Fruit fly (Drosophila melanogaster) whole organism, adult: ENCODE measurements around the gene CG45218.

ENCODE experiments used
- CG11617 ChIP-seq: fragments of 200-800 bp; sonication (Bioruptor generic); optimal IDR thresholded peaks from 2 replicates; lab custom pipeline; 2017; ENCODE audit warnings: mild to moderate bottlenecking, missing biosample characterization, missing genetic modification reagents, missing genetic modification characterization
- CG12768 ChIP-seq: fragments of 200-800 bp; sonication (Bioruptor generic); optimal IDR thresholded peaks from 2 replicates; lab custom pipeline; 2017; ENCODE audit warnings: missing biosample characterization, missing genetic modification characterization, mild to moderate bottlenecking, moderate library complexity, missing genetic modification reagents
- CG14711 ChIP-seq: fragments of 200-800 bp; sonication (Bioruptor generic); optimal IDR thresholded peaks from 2 replicates; lab custom pipeline; 2018; ENCODE audit warnings: missing biosample characterization, mild to moderate bottlenecking, missing genetic modification characterization, moderate library complexity
- CG1620 ChIP-seq: fragments of 200-800 bp; sonication (Bioruptor generic); optimal IDR thresholded peaks from 2 replicates; lab custom pipeline; 2016; ENCODE audit warnings: missing biosample characterization, missing genetic modification characterization
- CG33017 ChIP-seq: fragments of 200-800 bp; sonication (Bioruptor generic); optimal IDR thresholded peaks from 2 replicates; lab custom pipeline; 2018; ENCODE audit warnings: missing biosample characterization, mild to moderate bottlenecking, missing genetic modification characterization, moderate library complexity
- CG5204 ChIP-seq: fragments of 200-800 bp; sonication (Bioruptor generic); optimal IDR thresholded peaks from 2 replicates; lab custom pipeline; 2016; ENCODE audit warnings: missing biosample characterization, missing genetic modification characterization
- CG7045 ChIP-seq: fragments of 200-800 bp; sonication (Bioruptor generic); optimal IDR thresholded peaks from 2 replicates; lab custom pipeline; 2017; ENCODE audit warnings: missing biosample characterization, mild to moderate bottlenecking, missing genetic modification characterization
- CG7101 ChIP-seq: fragments of 200-800 bp; sonication (Bioruptor generic); optimal IDR thresholded peaks from 2 replicates; lab custom pipeline; 2018; ENCODE audit warnings: missing biosample characterization, mild to moderate bottlenecking, missing genetic modification characterization, moderate library complexity
- Clk ChIP-seq: fragments of 200-800 bp; sonication (Bioruptor generic); optimal IDR thresholded peaks from 2 replicates; lab custom pipeline; 2017; ENCODE audit warnings: missing biosample characterization, missing genetic modification characterization
- Crg-1 ChIP-seq: fragments of 200-800 bp; sonication (Bioruptor generic); optimal IDR thresholded peaks from 2 replicates; lab custom pipeline; 2016; ENCODE audit warnings: missing biosample characterization, missing genetic modification characterization
- Hr96 ChIP-seq: fragments of 200-800 bp; sonication (Bioruptor generic); optimal IDR thresholded peaks from 2 replicates; lab custom pipeline; 2016; ENCODE audit warnings: missing biosample characterization, missing genetic modification characterization
- Mnt ChIP-seq: fragments of 200-800 bp; sonication (Bioruptor generic); optimal IDR thresholded peaks from 2 replicates; lab custom pipeline; 2016; ENCODE audit warnings: missing biosample characterization, mild to moderate bottlenecking, missing genetic modification characterization
- bab1 ChIP-seq: fragments of 200-800 bp; sonication (Bioruptor generic); optimal IDR thresholded peaks from 3 replicates; lab custom pipeline; 2019; ENCODE audit warnings: missing biosample characterization, mild to moderate bottlenecking, missing genetic modification characterization, moderate library complexity
- cic ChIP-seq: fragments of 200-800 bp; sonication (Bioruptor generic); optimal IDR thresholded peaks from 2 replicates; lab custom pipeline; 2017; ENCODE audit warnings: missing biosample characterization, mild to moderate bottlenecking, missing genetic modification characterization, moderate library complexity
- cnc ChIP-seq, 2 experiments: fragments of >200 bp; optimal IDR thresholded peaks; 2 replicates each; lab custom pipeline; 2017
- kay ChIP-seq: fragments of 200-800 bp; sonication (Bioruptor generic); peaks from one replicate; lab custom pipeline; 2016; ENCODE audit warnings: missing biosample characterization, missing genetic modification characterization, borderline replicate concordance
- ovo ChIP-seq: fragments of 200-800 bp; sonication (Bioruptor generic); optimal IDR thresholded peaks from 2 replicates; lab custom pipeline; 2016; ENCODE audit warnings: missing biosample characterization, missing genetic modification characterization
- pad ChIP-seq: fragments of 200-800 bp; sonication (Bioruptor generic); optimal IDR thresholded peaks from 3 replicates; lab custom pipeline; 2017; ENCODE audit warnings: missing biosample characterization, missing genetic modification characterization, mild to moderate bottlenecking, moderate library complexity, missing genetic modification reagents
- tj ChIP-seq: fragments of 200-800 bp; sonication (Bioruptor generic); optimal IDR thresholded peaks from 3 replicates; lab custom pipeline; 2017; ENCODE audit warnings: missing biosample characterization, mild to moderate bottlenecking, missing genetic modification characterization, moderate library complexity
- toe ChIP-seq: fragments of 200-800 bp; sonication (Bioruptor generic); optimal IDR thresholded peaks from 2 replicates; lab custom pipeline; 2016; ENCODE audit warnings: missing biosample characterization, missing genetic modification characterization

The CG45218 gene

DNA sequence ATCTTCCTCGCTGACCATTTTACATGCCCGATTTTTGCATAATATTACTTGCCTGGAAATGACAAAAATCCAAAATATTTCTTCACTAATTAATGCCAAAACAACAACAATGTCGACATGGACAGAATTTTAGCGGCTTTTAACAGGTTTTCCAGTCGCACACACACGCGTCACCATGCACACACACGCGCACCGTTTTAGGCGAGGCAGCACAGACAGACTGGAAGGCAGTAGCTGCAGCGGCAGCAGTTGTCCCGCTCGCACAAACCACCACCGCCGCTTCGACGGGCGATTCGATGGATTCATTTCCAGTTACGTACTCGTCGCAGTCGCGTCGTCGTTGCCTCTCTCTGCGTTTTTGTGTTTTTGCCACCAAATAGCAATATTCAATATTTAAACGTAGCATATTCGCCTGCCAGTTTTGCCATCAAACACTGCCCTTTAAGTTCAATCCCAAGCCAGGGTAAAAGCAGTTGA, at the start of gene CG45218:
Gene CG45218 (minus strand): TSS at position 158 of the 477 bp plus-strand sequence.
- TF ChIP-seq Crg-1 (GFP tag; lab: Kevin White, UChicago): no peak
- TF ChIP-seq CG1620 (GFP tag; lab: Kevin White, UChicago): peak; percentile 34
- TF ChIP-seq ovo (GFP tag; lab: Kevin White, UChicago): peak; percentile 26
- TF ChIP-seq CG12768 (GFP tag; lab: Kevin White, UChicago): peak; percentile 20
- no peak for TF ChIP-seq Clk
- TF ChIP-seq cnc (optimal IDR thresholded peaks at IDR 0.05; lab: Kevin White, UChicago): no peak
- TF ChIP-seq pad (GFP tag; lab: Kevin White, UChicago): peak; percentile 85
- TF ChIP-seq CG5204 (GFP tag; lab: Kevin White, UChicago): no peak
- no peak for TF ChIP-seq toe (GFP tag; lab: Kevin White, UChicago)
- peak; percentile 41 for TF ChIP-seq Mnt (GFP tag; lab: Kevin White, UChicago)
- no peak for TF ChIP-seq CG14711 (tag; lab: Kevin White, UChicago)
- TF ChIP-seq bab1 (GFP tag; lab: Kevin White, UChicago): no peak
- TF ChIP-seq tj (GFP tag; lab: Kevin White, UChicago): peak; percentile 78
- TF ChIP-seq CG33017 (tag; lab: Kevin White, UChicago): peak; percentile 15
- no peak for TF ChIP-seq Hr96 (GFP tag; lab: Kevin White, UChicago)
- TF ChIP-seq CG7045 (GFP tag; lab: Kevin White, UChicago): no peak
- peak; percentile 53 for TF ChIP-seq cic
- TF ChIP-seq kay (GFP tag; lab: Kevin White, UChicago): peak; percentile 95
- TF ChIP-seq CG11617 (GFP tag; lab: Kevin White, UChicago): no peak
- TF ChIP-seq CG7101 (tag; lab: Kevin White, UChicago): peak; percentile 2

DNA sequence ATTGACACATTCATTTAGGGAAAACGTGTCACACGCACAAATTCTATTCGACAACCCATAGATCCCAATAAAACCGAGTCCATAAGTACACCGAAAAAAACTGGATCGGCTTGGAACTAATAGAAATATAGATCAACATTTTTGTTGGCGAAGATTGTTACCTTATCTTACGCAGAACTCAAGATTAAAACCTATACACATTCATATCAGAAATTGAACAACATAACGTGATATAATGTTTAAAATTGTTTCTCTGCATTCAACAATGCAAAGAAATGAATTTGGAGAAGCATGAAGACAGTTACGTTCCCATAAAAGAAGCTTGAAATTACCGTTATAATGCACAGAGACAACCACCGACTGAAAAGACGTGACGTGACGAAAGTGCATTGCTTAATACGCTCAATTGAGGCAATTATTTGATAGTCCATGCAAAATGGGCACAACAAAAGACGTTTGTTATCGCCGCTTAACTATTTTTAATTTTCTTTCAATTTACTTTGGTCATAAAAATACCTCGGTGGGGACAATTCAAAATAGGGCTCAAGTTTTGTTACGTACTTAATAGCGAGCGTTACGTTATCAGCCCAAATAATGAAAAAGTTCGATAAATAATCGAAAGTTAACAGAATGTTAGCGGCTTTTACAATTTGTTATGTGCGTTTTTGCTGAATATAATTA, 49.6 kb upstream of the CG45218 start, which contains the start of gene SerRS-m:
Gene SerRS-m (plus strand): TSS at position 616 of the 681 bp plus-strand sequence.
- TF ChIP-seq CG11617 (GFP tag; lab: Kevin White, UChicago): peak; percentile 1
- TF ChIP-seq bab1 (GFP tag; lab: Kevin White, UChicago): peak; percentile 5
- no peak for TF ChIP-seq CG12768 (GFP tag; lab: Kevin White, UChicago)
- TF ChIP-seq CG7101 (tag; lab: Kevin White, UChicago): no peak
- no peak for TF ChIP-seq cnc (optimal IDR thresholded peaks at IDR 0.05; lab: Kevin White, UChicago)
- TF ChIP-seq ovo (GFP tag; lab: Kevin White, UChicago): peak; percentile 43
- no peak for TF ChIP-seq Mnt (GFP tag; lab: Kevin White, UChicago)
- TF ChIP-seq CG33017 (tag; lab: Kevin White, UChicago): no peak
- TF ChIP-seq tj (GFP tag; lab: Kevin White, UChicago): no peak
- TF ChIP-seq pad (GFP tag; lab: Kevin White, UChicago): no peak
- TF ChIP-seq CG5204 (GFP tag; lab: Kevin White, UChicago): no peak
- no peak for TF ChIP-seq CG14711 (tag; lab: Kevin White, UChicago)
- TF ChIP-seq toe (GFP tag; lab: Kevin White, UChicago): no peak
- TF ChIP-seq Clk: no peak
- TF ChIP-seq Hr96 (GFP tag; lab: Kevin White, UChicago): no peak
- no peak for TF ChIP-seq kay (GFP tag; lab: Kevin White, UChicago)
- no peak for TF ChIP-seq CG7045 (GFP tag; lab: Kevin White, UChicago)
- TF ChIP-seq cic: no peak
- no peak for TF ChIP-seq Crg-1 (GFP tag; lab: Kevin White, UChicago)
- TF ChIP-seq CG1620 (GFP tag; lab: Kevin White, UChicago): no peak

dm6 chr3R:15339111-15339510, 48.5 kb upstream of the CG45218 start:
- TF ChIP-seq ovo (GFP tag; lab: Kevin White, UChicago) (no peak), CG7101 (tag; lab: Kevin White, UChicago) (no peak), bab1 (GFP tag; lab: Kevin White, UChicago) (no peak), kay (GFP tag; lab: Kevin White, UChicago) (no peak), toe (GFP tag; lab: Kevin White, UChicago) (no peak), CG1620 (GFP tag; lab: Kevin White, UChicago) (no peak), Mnt (GFP tag; lab: Kevin White, UChicago) (no peak), CG14711 (tag; lab: Kevin White, UChicago) (no peak), CG12768 (GFP tag; lab: Kevin White, UChicago) (no peak), cic (no peak), Clk (no peak), CG11617 (GFP tag; lab: Kevin White, UChicago) (no peak), CG5204 (GFP tag; lab: Kevin White, UChicago) (no peak), pad (GFP tag; lab: Kevin White, UChicago) (no peak), CG33017 (tag; lab: Kevin White, UChicago) (no peak), Hr96 (GFP tag; lab: Kevin White, UChicago) (no peak), Crg-1 (GFP tag; lab: Kevin White, UChicago) (no peak), tj (GFP tag; lab: Kevin White, UChicago) (no peak)

dm6 chr3R:15332994-15333393, 42.4 kb upstream of the CG45218 start, which contains the start of the genes Fkbp39 and Cyfip:
Gene Fkbp39, minus strand, starts transcription at chr3R:15333133.
Gene Cyfip, plus strand, starts transcription at chr3R:15333266.
- TF ChIP-seq Crg-1 (GFP tag; lab: Kevin White, UChicago) (peak; percentile 60), CG7045 (GFP tag; lab: Kevin White, UChicago) (no peak), Hr96 (GFP tag; lab: Kevin White, UChicago) (no peak), bab1 (GFP tag; lab: Kevin White, UChicago) (peak; percentile 79), cnc (optimal IDR thresholded peaks at IDR 0.05; lab: Kevin White, UChicago) (no peak), CG33017 (tag; lab: Kevin White, UChicago) (no peak), CG1620 (GFP tag; lab: Kevin White, UChicago) (peak; percentile 65), CG14711 (tag; lab: Kevin White, UChicago) (peak; percentile 40), Mnt (GFP tag; lab: Kevin White, UChicago) (peak; percentile 99), Clk (no peak), cic (peak; percentile 51), pad (GFP tag; lab: Kevin White, UChicago) (peak; percentile 66), CG11617 (GFP tag; lab: Kevin White, UChicago) (peak; percentile 42), CG12768 (GFP tag; lab: Kevin White, UChicago) (no peak), CG7101 (tag; lab: Kevin White, UChicago) (peak; percentile 44)
